Fruit fly (Drosophila melanogaster) whole organism, embryonic: Measurements from ENCODE around the gene orb.

Experiments used
- ATbp ChIP-seq: fragments of 200-800 bp; sonication (Bioruptor generic); optimal IDR thresholded peaks from 2 replicates; lab custom pipeline; 2017; ENCODE audit warnings: missing biosample characterization, mild to moderate bottlenecking, missing genetic modification characterization, missing genetic modification reagents
- Aef1 ChIP-seq: fragments of 200-800 bp; sonication (Bioruptor generic); IDR thresholded peaks from 3 replicates; pipeline ENCODE4 v1.3.6; 2022; ENCODE audit warnings: missing biosample characterization, missing genetic modification characterization
- Antp ChIP-seq: fragments of 200-800 bp; sonication (Bioruptor generic); optimal IDR thresholded peaks from 3 replicates; lab custom pipeline; 2016; ENCODE audit warnings: missing biosample characterization, missing genetic modification characterization
- Awh ChIP-seq: fragments of 200-800 bp; sonication (Bioruptor generic); IDR thresholded peaks from 2 replicates; pipeline ENCODE4, ENCODE4 v1.3.6; 2022; ENCODE audit warnings: missing biosample characterization, missing genetic modification characterization
- BtbVII ChIP-seq: fragments of 200-800 bp; sonication (Bioruptor generic); optimal IDR thresholded peaks from 3 replicates; lab custom pipeline; 2017; ENCODE audit warnings: missing biosample characterization, mild to moderate bottlenecking, missing genetic modification characterization
- CG10209 ChIP-seq: fragments of 200-800 bp; sonication (Bioruptor generic); optimal IDR thresholded peaks from 3 replicates; lab custom pipeline; 2017; ENCODE audit warnings: missing biosample characterization, mild to moderate bottlenecking, missing genetic modification characterization, missing genetic modification reagents
- CG11247 ChIP-seq: fragments of 200-800 bp; sonication (Bioruptor generic); IDR thresholded peaks from 2 replicates; pipeline ENCODE4 v1.3.6; 2022; ENCODE audit warnings: missing biosample characterization, missing genetic modification characterization
- CG12104 ChIP-seq: fragments of 200-800 bp; sonication (Bioruptor generic); optimal IDR thresholded peaks from 3 replicates; lab custom pipeline; 2016; ENCODE audit warnings: missing biosample characterization, missing genetic modification characterization
- CG14710 ChIP-seq: fragments of 200-800 bp; sonication (Bioruptor generic); optimal IDR thresholded peaks from 3 replicates; lab custom pipeline; 2019; ENCODE audit warnings: missing biosample characterization, mild to moderate bottlenecking, missing genetic modification characterization, moderate library complexity
- CG15479 ChIP-seq: fragments of 200-800 bp; sonication (Bioruptor generic); optimal IDR thresholded peaks from 3 replicates; lab custom pipeline; 2019; ENCODE audit warnings: missing biosample characterization, mild to moderate bottlenecking, missing genetic modification characterization, moderate library complexity
- CG15601 ChIP-seq: fragments of 200-800 bp; sonication (Bioruptor generic); optimal IDR thresholded peaks from 3 replicates; lab custom pipeline; 2019; ENCODE audit warnings: missing biosample characterization, mild to moderate bottlenecking, missing genetic modification characterization, moderate library complexity
- CG17802 ChIP-seq: fragments of 200-800 bp; sonication (Bioruptor generic); optimal IDR thresholded peaks from 2 replicates; lab custom pipeline; 2018; ENCODE audit warnings: missing biosample characterization, mild to moderate bottlenecking, missing genetic modification characterization, moderate library complexity
- CG4360 ChIP-seq: fragments of 200-800 bp; sonication (Bioruptor generic); IDR thresholded peaks from 2 replicates; pipeline ENCODE4 v1.3.6; 2022; ENCODE audit warnings: missing biosample characterization, missing genetic modification characterization
- CG4707 ChIP-seq: fragments of 200-800 bp; sonication (Bioruptor generic); optimal IDR thresholded peaks from 2 replicates; lab custom pipeline; 2018; ENCODE audit warnings: missing biosample characterization, mild to moderate bottlenecking, missing genetic modification characterization, moderate library complexity
- CG7271 ChIP-seq: fragments of 200-800 bp; sonication (Bioruptor generic); optimal IDR thresholded peaks from 2 replicates; lab custom pipeline; 2018; ENCODE audit warnings: missing biosample characterization, mild to moderate bottlenecking, missing genetic modification characterization, moderate library complexity
- CG8478 ChIP-seq: fragments of >200 bp; optimal IDR thresholded peaks from 2 replicates; lab custom pipeline; 2018
- CG9609 ChIP-seq: fragments of 200-800 bp; sonication (Bioruptor generic); optimal IDR thresholded peaks from 3 replicates; lab custom pipeline; 2016; ENCODE audit warnings: missing biosample characterization, missing genetic modification characterization
- CG9817 ChIP-seq: fragments of 200-800 bp; sonication (Bioruptor generic); optimal IDR thresholded peaks from 2 replicates; lab custom pipeline; 2018; ENCODE audit warnings: missing biosample characterization, mild to moderate bottlenecking, missing genetic modification characterization, moderate library complexity
- CG9932 ChIP-seq: fragments of 200-800 bp; sonication (Bioruptor generic); IDR thresholded peaks from 2 replicates; pipeline ENCODE4 v1.3.6; 2022; ENCODE audit warnings: missing biosample characterization, missing genetic modification characterization
- CoRest ChIP-seq: fragments of 200-800 bp; sonication (Bioruptor generic); optimal IDR thresholded peaks from 3 replicates; lab custom pipeline; 2018; ENCODE audit warnings: missing biosample characterization, mild to moderate bottlenecking, missing genetic modification characterization, moderate library complexity
- Dfd ChIP-seq, 2 experiments: fragments of >200 bp; optimal IDR thresholded peaks; 2 replicates each; lab custom pipeline; 2017; ENCODE audit warnings: missing biosample characterization in 2 of 2, missing genetic modification characterization in 2 of 2
- Dll ChIP-seq: fragments of 200-800 bp; sonication (Bioruptor generic); IDR thresholded peaks from 4 replicates; pipeline ENCODE4 v1.3.6; 2022; ENCODE audit warnings: missing biosample characterization, missing genetic modification characterization; ENCODE audit not compliant: partially characterized antibody
- E2f2 ChIP-seq: fragments of 200-800 bp; sonication (Bioruptor generic); IDR thresholded peaks from 2 replicates; pipeline ENCODE4 v1.3.6; 2022; ENCODE audit warnings: missing biosample characterization, missing genetic modification characterization
- Eip74EF ChIP-seq, 2 experiments: fragments of 200-800 bp in 1 of 2; fragments of >200 bp in 1 of 2; sonication (Bioruptor generic) in 1 of 2; optimal IDR thresholded peaks; 2 replicates each; lab custom pipeline; 2017 to 2019; ENCODE audit warnings: missing biosample characterization in 2 of 2, missing genetic modification characterization in 2 of 2, mild to moderate bottlenecking in 1 of 2, moderate library complexity in 1 of 2
- HLH3B ChIP-seq: fragments of 200-800 bp; sonication (Bioruptor generic); IDR thresholded peaks from 2 replicates; pipeline ENCODE4 v1.3.6; 2022; ENCODE audit warnings: missing biosample characterization, missing genetic modification characterization
- HmgD ChIP-seq: fragments of 200-800 bp; sonication (Bioruptor generic); optimal IDR thresholded peaks from 3 replicates; lab custom pipeline; 2016; ENCODE audit warnings: missing biosample characterization, missing genetic modification characterization
- Hmr ChIP-seq: fragments of 200-800 bp; sonication (Bioruptor generic); optimal IDR thresholded peaks from 3 replicates; lab custom pipeline; 2017; ENCODE audit warnings: mild to moderate bottlenecking, missing biosample characterization, missing genetic modification reagents, missing genetic modification characterization
- Hr3 ChIP-seq: fragments of 200-800 bp; sonication (Bioruptor generic); optimal IDR thresholded peaks from 3 replicates; lab custom pipeline; 2016; ENCODE audit warnings: missing biosample characterization, missing genetic modification characterization
- NK7.1 ChIP-seq: fragments of 200-800 bp; sonication (Bioruptor generic); optimal IDR thresholded peaks from 3 replicates; lab custom pipeline; 2016; ENCODE audit warnings: missing biosample characterization, missing genetic modification characterization
- Nf-YB ChIP-seq: fragments of 200-800 bp; sonication (Bioruptor generic); optimal IDR thresholded peaks from 3 replicates; lab custom pipeline; 2019; ENCODE audit warnings: missing biosample characterization, mild to moderate bottlenecking, missing genetic modification characterization, moderate library complexity
- Six4 ChIP-seq: fragments of 200-800 bp; sonication (Bioruptor generic); optimal IDR thresholded peaks from 2 replicates; lab custom pipeline; 2016; ENCODE audit warnings: missing biosample characterization, missing genetic modification characterization
- Sox102F ChIP-seq: fragments of 200-800 bp; sonication (Bioruptor generic); optimal IDR thresholded peaks from 2 replicates; lab custom pipeline; 2018; ENCODE audit warnings: missing biosample characterization, mild to moderate bottlenecking, missing genetic modification characterization, moderate library complexity
- Xrp1 ChIP-seq: fragments of 200-800 bp; sonication (Bioruptor generic); IDR thresholded peaks from 2 replicates; pipeline ENCODE4 v1.3.6; 2022; ENCODE audit warnings: missing biosample characterization, missing genetic modification characterization
- ap ChIP-seq: fragments of 200-800 bp; sonication (Bioruptor generic); IDR thresholded peaks from 2 replicates; pipeline ENCODE4 v1.3.6; 2022; ENCODE audit warnings: missing biosample characterization, missing genetic modification characterization
- ara ChIP-seq: fragments of 200-800 bp; sonication (Bioruptor generic); IDR thresholded peaks from 2 replicates; pipeline ENCODE4 v1.3.6; 2022; ENCODE audit warnings: missing biosample characterization, missing genetic modification characterization
- bab2 ChIP-seq: fragments of 200-800 bp; sonication (Bioruptor generic); optimal IDR thresholded peaks from 2 replicates; lab custom pipeline; 2016; ENCODE audit warnings: missing biosample characterization, missing genetic modification characterization
- croc ChIP-seq: fragments of 200-800 bp; sonication (Bioruptor generic); conservative IDR thresholded peaks from 3 replicates; pipeline ENCODE4 v1.3.6; 2022; ENCODE audit warnings: missing biosample characterization, missing genetic modification characterization
- da ChIP-seq: fragments of 200-800 bp; sonication (Bioruptor generic); optimal IDR thresholded peaks from 2 replicates; lab custom pipeline; 2016; ENCODE audit warnings: missing biosample characterization, missing genetic modification characterization
- fd102C ChIP-seq: fragments of 200-800 bp; sonication (Bioruptor generic); optimal IDR thresholded peaks from 2 replicates; lab custom pipeline; 2018; ENCODE audit warnings: missing biosample characterization, mild to moderate bottlenecking, missing genetic modification characterization, moderate library complexity
- her ChIP-seq: fragments of 200-800 bp; sonication (Bioruptor generic); optimal IDR thresholded peaks from 2 replicates; lab custom pipeline; 2016; ENCODE audit warnings: missing biosample characterization, missing genetic modification characterization
- hkb ChIP-seq, 2 experiments: fragments of 200-800 bp in 1 of 2; fragments of >200 bp in 1 of 2; sonication (Bioruptor generic) in 1 of 2; IDR thresholded peaks in 1 of 2; optimal IDR thresholded peaks in 1 of 2; 2 replicates each; pipeline versions ENCODE4 v1.3.6 to Lab custom; 2017 to 2022; ENCODE audit warnings: missing biosample characterization in 1 of 2, missing genetic modification characterization in 1 of 2
- kah ChIP-seq: fragments of 200-800 bp; sonication (Bioruptor generic); optimal IDR thresholded peaks from 2 replicates; lab custom pipeline; 2018; ENCODE audit warnings: missing biosample characterization, mild to moderate bottlenecking, missing genetic modification characterization
- lov ChIP-seq, 2 experiments: fragments of 200-800 bp in 1 of 2; fragments of >200 bp in 1 of 2; sonication (Bioruptor generic) in 1 of 2; IDR thresholded peaks in 1 of 2; optimal IDR thresholded peaks in 1 of 2; 2 replicates in 1 of 2; 3 replicates in 1 of 2; pipeline versions ENCODE4 v1.3.6 to Lab custom; 2017 to 2022; ENCODE audit warnings: missing biosample characterization in 1 of 2, missing genetic modification characterization in 1 of 2
- luna ChIP-seq: fragments of 200-800 bp; sonication (Bioruptor generic); optimal IDR thresholded peaks from 2 replicates; lab custom pipeline; 2016; ENCODE audit warnings: missing biosample characterization, missing genetic modification characterization
- oc ChIP-seq: fragments of 200-800 bp; sonication (Bioruptor generic); optimal IDR thresholded peaks from 2 replicates; lab custom pipeline; 2018; ENCODE audit warnings: missing biosample characterization, mild to moderate bottlenecking, missing genetic modification characterization, moderate library complexity
- pum ChIP-seq: fragments of 200-800 bp; sonication (Bioruptor generic); optimal IDR thresholded peaks from 2 replicates; lab custom pipeline; 2016; ENCODE audit warnings: missing biosample characterization, missing genetic modification characterization
- scrt ChIP-seq: fragments of 200-800 bp; sonication (Bioruptor generic); optimal IDR thresholded peaks from 2 replicates; lab custom pipeline; 2018; ENCODE audit warnings: missing biosample characterization, mild to moderate bottlenecking, missing genetic modification characterization, moderate library complexity
- sug ChIP-seq: fragments of 200-800 bp; optimal IDR thresholded peaks from 2 replicates; lab custom pipeline; 2019; ENCODE audit warnings: missing biosample characterization, mild to moderate bottlenecking, missing genetic modification characterization, moderate library complexity
- tin ChIP-seq: fragments of 200-800 bp; sonication (Bioruptor generic); optimal IDR thresholded peaks from 3 replicates; lab custom pipeline; 2016; ENCODE audit warnings: missing biosample characterization, missing genetic modification characterization

Gene orb

dm6 chr3R:23303297-23303696 lies 22.6 kb upstream of the orb start (continued):
- TF ChIP-seq ap: no peak
- peak; percentile 6 for TF ChIP-seq tin (GFP tag; lab: Kevin White, UChicago)
- TF ChIP-seq her (GFP tag; lab: Kevin White, UChicago): no peak
- TF ChIP-seq Hr3 (GFP tag; lab: Kevin White, UChicago): no peak
- no peak for TF ChIP-seq E2f2 (GFP tag; lab: Robert Waterston, UW)
- TF ChIP-seq scrt (GFP tag; lab: Kevin White, UChicago): no peak

- TF ChIP-seq Xrp1: peak; percentile 50
- TF ChIP-seq CG10209 (GFP tag; lab: Kevin White, UChicago): peak; percentile 4
- TF ChIP-seq HLH3B (GFP tag; lab: Robert Waterston, UW): no peak
- TF ChIP-seq kah: no peak
- no peak for TF ChIP-seq hkb (optimal IDR thresholded peaks at IDR 0.05; lab: Kevin White, UChicago)
- TF ChIP-seq hkb (GFP tag; IDR thresholded peaks at IDR 0.05; lab: Robert Waterston, UW): no peak
- TF ChIP-seq Aef1: no peak
- TF ChIP-seq luna (GFP tag; lab: Kevin White, UChicago): no peak
- no peak for TF ChIP-seq Sox102F (GFP tag; lab: Kevin White, UChicago)
- TF ChIP-seq CG4360 (GFP tag; lab: Robert Waterston, UW): peak; percentile 19; the same call in 1 of the 2 replicates
- TF ChIP-seq CG9609 (GFP tag; lab: Kevin White, UChicago): no peak
- TF ChIP-seq HmgD: no peak
- no peak for TF ChIP-seq CG12104 (GFP tag; lab: Kevin White, UChicago)
- no peak for TF ChIP-seq ara (GFP tag; lab: Robert Waterston, UW)
- peak; percentile 3 for TF ChIP-seq CG4707 (GFP tag; lab: Kevin White, UChicago)
- TF ChIP-seq Six4: no peak
- no peak for TF ChIP-seq CoRest (tag; lab: Kevin White, UChicago)
- TF ChIP-seq fd102C: peak; percentile 38
- TF ChIP-seq pum (GFP tag; lab: Kevin White, UChicago): no peak
- no peak for TF ChIP-seq Hmr (GFP tag; lab: Kevin White, UChicago)
- TF ChIP-seq CG15479 (GFP tag; lab: Kevin White, UChicago): no peak
- TF ChIP-seq CG11247 (GFP tag; lab: Robert Waterston, UW): no peak
- TF ChIP-seq Antp: no peak
- TF ChIP-seq CG9932: no peak
- TF ChIP-seq CG14710 (tag; lab: Kevin White, UChicago): no peak
- TF ChIP-seq CG9817 (tag; lab: Kevin White, UChicago): no peak
- no peak for TF ChIP-seq sug (tag; lab: Kevin White, UChicago)
- no peak for TF ChIP-seq Awh (GFP tag; lab: Robert Waterston, UW)
- TF ChIP-seq NK7.1 (GFP tag; lab: Kevin White, UChicago): no peak
- no peak for TF ChIP-seq CG7271
- no peak for TF ChIP-seq da
- TF ChIP-seq Dfd (GFP tag; optimal IDR thresholded peaks at IDR 0.05; lab: Kevin White, UChicago): no peak
- peak; percentile 37 for TF ChIP-seq CG15601 (tag; lab: Kevin White, UChicago)
- no peak for TF ChIP-seq Eip74EF (GFP tag; optimal IDR thresholded peaks at IDR 0.05; lab: Kevin White, UChicago)
- no peak for TF ChIP-seq lov (optimal IDR thresholded peaks at IDR 0.05; lab: Kevin White, UChicago)
- 0 out of 3 replicates have a peak, but pooled peaks have one; percentile 18 for TF ChIP-seq lov (GFP tag; IDR thresholded peaks at IDR 0.05; lab: Robert Waterston, UW)
- no peak for TF ChIP-seq Dll (GFP tag; lab: Robert Waterston, UW)
- TF ChIP-seq bab2: peak; percentile 1
- no peak for TF ChIP-seq croc
- TF ChIP-seq Nf-YB: peak; percentile 2
- no peak for TF ChIP-seq CG17802 (tag; lab: Kevin White, UChicago)
- TF ChIP-seq BtbVII (GFP tag; lab: Kevin White, UChicago): no peak
- no peak for TF ChIP-seq CG8478
- peak; percentile 37 for TF ChIP-seq ATbp (GFP tag; lab: Kevin White, UChicago)
- peak; percentile 1 for TF ChIP-seq oc (tag; lab: Kevin White, UChicago)
Observed at dm6 chr3R:23302178-23302577, 21.5 kb upstream of the orb start.
